Worm (Caenorhabditis elegans) whole organism, L4 larva: ENCODE data around the gene F35H8.12.

Source experiments
- D1046.2 ChIP-seq: fragments of 200-800 bp; sonication (Bioruptor generic); IDR thresholded peaks from 2 replicates; pipeline ENCODE4 v1.3.6; 2022; ENCODE audit warnings: missing genetic modification characterization, missing compliant biosample characterization
- F26F4.8 ChIP-seq: fragments of 200-800 bp; sonication (Bioruptor generic); conservative IDR thresholded peaks from 2 replicates; pipeline ENCODE4 v1.3.6; 2022; ENCODE audit warnings: missing genetic modification characterization, missing compliant biosample characterization
- F37D6.2 ChIP-seq: sonication (generic microtip); optimal IDR thresholded peaks from 2 replicates; lab custom pipeline; 2016; ENCODE audit warnings: mild to moderate bottlenecking, missing genetic modification characterization, missing compliant biosample characterization
- F44E2.7 ChIP-seq: fragments of 200-800 bp; sonication (Bioruptor generic); IDR thresholded peaks from 2 replicates; pipeline ENCODE4 v2.1.2; 2022; ENCODE audit warnings: missing genetic modification characterization, missing compliant biosample characterization
- T20F7.1 ChIP-seq: fragments of 200-800 bp; sonication (Bioruptor generic); optimal IDR thresholded peaks from 2 replicates; lab custom pipeline; 2018; ENCODE audit warnings: mild to moderate bottlenecking, missing genetic modification characterization, missing compliant biosample characterization
- T26A8.4 ChIP-seq: fragments of 200-800 bp; sonication (Bioruptor generic); IDR thresholded peaks from 2 replicates; pipeline ENCODE4 v1.3.6; 2022; ENCODE audit warnings: missing genetic modification characterization, missing compliant biosample characterization
- Y48G9A.11 ChIP-seq: fragments of 200-800 bp; sonication (Bioruptor generic); IDR thresholded peaks from 2 replicates; pipeline ENCODE4 v1.3.6; 2022; ENCODE audit warnings: missing genetic modification reagents, missing genetic modification characterization, missing compliant biosample characterization
- aha-1 ChIP-seq: fragments of 150-350 bp; peaks from one replicate; lab custom pipeline; 2014; ENCODE audit warnings: missing biosample characterization, missing genetic modification characterization
- ama-1 ChIP-seq: fragments of 150-350 bp; optimal IDR thresholded peaks from 2 replicates; lab custom pipeline; 2014; ENCODE audit warnings: inconsistent platforms, mixed read lengths
- arid-1 ChIP-seq: fragments of 200-800 bp; sonication (Bioruptor generic); conservative IDR thresholded peaks from 2 replicates; pipeline ENCODE4 v1.3.6; 2022; ENCODE audit warnings: missing genetic modification reagents, missing genetic modification characterization, missing compliant biosample characterization
- ceh-44 ChIP-seq: fragments of 200-800 bp; sonication (Bioruptor generic); IDR thresholded peaks from 2 replicates; pipeline ENCODE4 v1.3.6; 2022; ENCODE audit warnings: missing genetic modification reagents, missing genetic modification characterization, missing compliant biosample characterization
- ceh-82 ChIP-seq: sonication (generic microtip); optimal IDR thresholded peaks from 2 replicates; lab custom pipeline; 2017; ENCODE audit warnings: missing biosample characterization, missing genetic modification characterization
- ctbp-1 ChIP-seq: fragments of 200-800 bp; sonication (Bioruptor generic); IDR thresholded peaks from 2 replicates; pipeline ENCODE4 v1.3.6; 2022; ENCODE audit warnings: missing genetic modification reagents, missing genetic modification characterization, missing compliant biosample characterization
- daf-16 ChIP-seq, 3 experiments: sonication (generic microtip); optimal IDR thresholded peaks; 2 replicates each; lab custom pipeline; 2016 to 2017; ENCODE audit warnings: missing genetic modification characterization in 3 of 3, missing genetic modification reagents in 3 of 3, mild to moderate bottlenecking in 2 of 3, missing compliant biosample characterization in 2 of 3, missing biosample characterization in 1 of 3, moderate library complexity in 1 of 3
- daf-19 ChIP-seq: fragments of 200-800 bp; sonication (Bioruptor generic); conservative IDR thresholded peaks from 2 replicates; pipeline ENCODE4 v1.3.6; 2022; ENCODE audit warnings: missing genetic modification characterization, missing compliant biosample characterization
- dmd-9 ChIP-seq: fragments of 200-800 bp; sonication (Bioruptor generic); IDR thresholded peaks from 2 replicates; pipeline ENCODE4 v1.3.6; 2022; ENCODE audit warnings: missing genetic modification reagents, missing genetic modification characterization, missing compliant biosample characterization
- dpl-1 ChIP-seq: fragments of 150-350 bp; optimal IDR thresholded peaks from 2 replicates; lab custom pipeline; 2014; ENCODE audit warnings: missing biosample characterization, missing genetic modification reagents, missing genetic modification characterization
- dve-1 ChIP-seq: sonication (generic microtip); optimal IDR thresholded peaks from 2 replicates; lab custom pipeline; 2017; ENCODE audit warnings: antibody characterized with exemption, mild to moderate bottlenecking, missing genetic modification characterization, missing compliant biosample characterization; ENCODE audit not compliant: insufficient read depth
- egl-27 ChIP-seq: sonication (generic microtip); optimal IDR thresholded peaks from 3 replicates; lab custom pipeline; 2017; ENCODE audit warnings: missing biosample characterization, missing genetic modification reagents, missing genetic modification characterization
- fkh-10 ChIP-seq: fragments of 150-350 bp; optimal IDR thresholded peaks from 2 replicates; lab custom pipeline; 2014; ENCODE audit warnings: missing biosample characterization, missing genetic modification reagents, missing genetic modification characterization
- fos-1 ChIP-seq: fragments of 150-350 bp; optimal IDR thresholded peaks from 2 replicates; lab custom pipeline; 2014; ENCODE audit warnings: missing biosample characterization, missing genetic modification characterization
- gei-8 ChIP-seq: fragments of 200-800 bp; sonication (Bioruptor generic); optimal IDR thresholded peaks from 2 replicates; lab custom pipeline; 2018; ENCODE audit warnings: mild to moderate bottlenecking, missing genetic modification characterization, missing compliant biosample characterization
- hif-1 ChIP-seq, 2 experiments: sonication (generic microtip); optimal IDR thresholded peaks; 2 replicates each; lab custom pipeline; 2016 to 2017; ENCODE audit warnings: missing compliant biosample characterization in 2 of 2, missing genetic modification characterization in 2 of 2, missing genetic modification reagents in 2 of 2, missing genotype in 2 of 2, mild to moderate bottlenecking in 1 of 2
- hlh-11 ChIP-seq: fragments of 200-800 bp; sonication (Bioruptor generic); optimal IDR thresholded peaks from 2 replicates; lab custom pipeline; 2018; ENCODE audit warnings: mild to moderate bottlenecking, missing genetic modification characterization, missing compliant biosample characterization
- hmg-1.1 ChIP-seq: fragments of 200-800 bp; sonication (Bioruptor generic); IDR thresholded peaks from 2 replicates; pipeline ENCODE4 v1.3.6; 2022; ENCODE audit warnings: missing genetic modification reagents, missing genetic modification characterization, missing compliant biosample characterization
- lin-15B ChIP-seq: fragments of 150-350 bp; sonication (generic microtip); optimal IDR thresholded peaks from 3 replicates; lab custom pipeline; 2014; ENCODE audit warnings: missing biosample characterization, missing genetic modification characterization
- lsy-2 ChIP-seq, 2 experiments: fragments of 150-350 bp in 1 of 2; sonication (generic microtip) in 1 of 2; optimal IDR thresholded peaks; 2 replicates each; lab custom pipeline; 2014 to 2017; ENCODE audit warnings: missing biosample characterization in 2 of 2, missing genetic modification characterization in 2 of 2
- madf-5 ChIP-seq, 2 experiments: fragments of 200-800 bp; sonication (Bioruptor generic); IDR thresholded peaks; 2 replicates each; pipeline ENCODE4 v1.3.6; 2022; ENCODE audit warnings: missing compliant biosample characterization in 2 of 2, missing genetic modification characterization in 2 of 2
- madf-9 ChIP-seq: fragments of 200-800 bp; sonication (Bioruptor generic); conservative IDR thresholded peaks from 2 replicates; pipeline ENCODE4 v1.3.6; 2022; ENCODE audit warnings: missing genetic modification reagents, missing genetic modification characterization, missing compliant biosample characterization
- mdl-1 ChIP-seq, 2 experiments: fragments of 150-350 bp in 1 of 2; sonication (generic microtip) in 1 of 2; optimal IDR thresholded peaks; 2 replicates each; lab custom pipeline; 2014 to 2017; ENCODE audit warnings: missing biosample characterization in 2 of 2, missing genetic modification characterization in 2 of 2
- nhr-102 ChIP-seq: sonication (generic microtip); optimal IDR thresholded peaks from 2 replicates; lab custom pipeline; 2016; ENCODE audit warnings: mild to moderate bottlenecking, missing genetic modification characterization, moderate library complexity, missing compliant biosample characterization
- nhr-237 ChIP-seq: sonication (generic microtip); optimal IDR thresholded peaks from 2 replicates; lab custom pipeline; 2017; ENCODE audit warnings: missing biosample characterization, missing genetic modification characterization
- nhr-41 ChIP-seq: fragments of 200-800 bp; sonication (Bioruptor generic); IDR thresholded peaks from 2 replicates; pipeline ENCODE4 v1.3.6; 2022; ENCODE audit warnings: missing genetic modification reagents, missing genetic modification characterization, missing compliant biosample characterization
- nhr-42 ChIP-seq: fragments of 200-800 bp; sonication (Bioruptor generic); IDR thresholded peaks from 2 replicates; pipeline ENCODE4 v1.3.6; 2022; ENCODE audit warnings: missing genetic modification characterization, missing compliant biosample characterization
- nhr-76 ChIP-seq: fragments of 150-350 bp; optimal IDR thresholded peaks from 2 replicates; lab custom pipeline; 2014; ENCODE audit warnings: missing biosample characterization, missing genetic modification characterization
- nhr-77 ChIP-seq: fragments of 150-350 bp; optimal IDR thresholded peaks from 2 replicates; lab custom pipeline; 2014; ENCODE audit warnings: missing biosample characterization, missing genetic modification characterization
- php-3 ChIP-seq: fragments of 200-800 bp; sonication (Bioruptor generic); IDR thresholded peaks from 2 replicates; pipeline ENCODE4 v1.3.6; 2022; ENCODE audit warnings: missing genetic modification reagents, missing genetic modification characterization, missing compliant biosample characterization
- saeg-2 ChIP-seq: fragments of 200-800 bp; sonication (Bioruptor generic); IDR thresholded peaks from 2 replicates; pipeline ENCODE4 v1.3.6; 2022; ENCODE audit warnings: missing genetic modification reagents, missing genetic modification characterization, missing compliant biosample characterization
- sdz-12 ChIP-seq: fragments of 200-800 bp; sonication (Bioruptor generic); optimal IDR thresholded peaks from 2 replicates; lab custom pipeline; 2018; ENCODE audit warnings: mild to moderate bottlenecking, missing genetic modification characterization, missing compliant biosample characterization
- set-16 ChIP-seq: fragments of 200-800 bp; sonication (Bioruptor generic); IDR thresholded peaks from 2 replicates; pipeline ENCODE4 v1.3.6; 2022; ENCODE audit warnings: missing genetic modification reagents, missing genetic modification characterization, missing compliant biosample characterization
- skn-1 ChIP-seq: fragments of 150-350 bp; optimal IDR thresholded peaks from 2 replicates; lab custom pipeline; 2014; ENCODE audit warnings: missing biosample characterization, missing genetic modification characterization
- spr-1 ChIP-seq: sonication (generic microtip); optimal IDR thresholded peaks from 2 replicates; lab custom pipeline; 2016; ENCODE audit warnings: mild to moderate bottlenecking, missing genetic modification characterization, missing compliant biosample characterization
- tra-1 ChIP-seq: fragments of 200-800 bp; sonication (Bioruptor generic); IDR thresholded peaks from 2 replicates; pipeline ENCODE4 v1.3.6; 2022; ENCODE audit warnings: missing genetic modification reagents, missing genetic modification characterization, missing compliant biosample characterization
- vab-7 ChIP-seq: fragments of 200-800 bp; sonication (Bioruptor generic); IDR thresholded peaks from 2 replicates; pipeline ENCODE4 v1.3.6; 2022; ENCODE audit warnings: missing genetic modification reagents, missing genetic modification characterization, missing compliant biosample characterization
- zag-1 ChIP-seq: fragments of 150-350 bp; optimal IDR thresholded peaks from 2 replicates; lab custom pipeline; 2014; ENCODE audit warnings: missing biosample characterization, missing genetic modification characterization
- zfp-3 ChIP-seq: fragments of 200-800 bp; sonication (Bioruptor generic); conservative IDR thresholded peaks from 2 replicates; pipeline ENCODE4 v1.3.6; 2022; ENCODE audit warnings: missing genetic modification reagents, missing genetic modification characterization, missing compliant biosample characterization
- ztf-7 ChIP-seq: fragments of 150-350 bp; optimal IDR thresholded peaks from 2 replicates; lab custom pipeline; 2014; ENCODE audit warnings: missing biosample characterization, missing genetic modification characterization

The F35H8.12 gene

DNA sequence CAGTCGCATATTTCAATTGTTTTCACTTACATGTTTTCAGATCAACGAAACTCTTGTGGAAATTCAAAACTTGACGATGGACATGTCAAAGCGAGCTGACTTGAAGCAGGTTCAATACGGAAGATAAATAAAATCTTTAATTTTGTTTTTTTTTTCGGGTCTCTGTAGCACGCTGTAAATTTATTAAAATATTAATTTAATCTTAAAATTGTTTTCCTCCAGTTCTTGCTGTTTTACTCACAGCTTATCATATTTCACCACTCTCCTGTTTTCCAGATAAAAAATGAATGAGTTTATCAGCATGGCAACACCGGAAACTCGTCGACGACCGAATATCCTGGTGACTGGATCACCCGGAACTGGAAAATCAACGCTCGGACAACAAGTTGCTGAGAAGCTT, 44.8 kb downstream of the F35H8.12 start, which contains the start of gene E02H1.6:
E02H1.6 (plus strand) TSS at position 301 of the 400 bp plus-strand sequence.
- TF ChIP-seq skn-1 (no peak), ztf-7 (tag; lab: Kevin White, UChicago) (no peak), php-3 (GFP tag; lab: Robert Waterston, UW) (no peak), nhr-41 (GFP tag; lab: Robert Waterston, UW) (no peak), Y48G9A.11 (GFP tag; lab: Robert Waterston, UW) (no peak), madf-9 (GFP tag; lab: Robert Waterston, UW) (no peak), ceh-44 (GFP tag; lab: Robert Waterston, UW) (no peak), set-16 (GFP tag; lab: Robert Waterston, UW) (no peak), dpl-1 (GFP tag; lab: Kevin White, UChicago) (no peak), mdl-1 (tag; optimal IDR thresholded peaks at IDR 0.05; lab: Kevin White, UChicago) (no peak), zag-1 (no peak)

DNA sequence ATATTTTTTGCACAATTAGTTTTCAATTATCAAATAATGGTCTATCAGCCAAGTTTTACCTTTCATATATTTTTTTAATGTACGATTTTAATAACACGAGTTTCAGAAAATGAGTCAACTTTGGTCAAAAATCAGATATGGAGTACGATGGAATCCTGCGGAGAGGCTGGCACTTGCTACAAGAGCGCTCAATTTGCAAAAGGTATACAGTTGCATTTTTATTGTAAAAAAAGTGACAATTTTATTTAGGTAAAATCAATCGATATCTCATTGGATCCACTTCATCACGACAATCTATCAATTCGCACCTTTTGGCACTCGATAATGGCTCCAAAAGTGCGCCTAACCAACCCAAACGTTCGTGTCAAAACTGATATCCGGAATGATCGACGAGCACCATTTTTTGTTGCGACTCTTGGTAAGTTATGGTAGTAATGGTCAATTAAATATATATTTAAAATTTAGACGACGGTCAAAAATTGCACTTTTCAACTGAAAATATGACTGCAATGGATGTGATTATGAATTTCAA, 45.9 kb downstream of the F35H8.12 start, which contains the start of gene mrpl-53:
mrpl-53 (plus strand) TSS at position 107 of the 532 bp plus-strand sequence.
- no peak for TF ChIP-seq dmd-9 (GFP tag; lab: Robert Waterston, UW)
- no peak for TF ChIP-seq egl-27
- TF ChIP-seq madf-9 (GFP tag; lab: Robert Waterston, UW): no peak
- TF ChIP-seq aha-1 (tag; lab: Kevin White, UChicago): peak; percentile 92
- no peak for TF ChIP-seq fkh-10
- TF ChIP-seq nhr-237: no peak
- no peak for TF ChIP-seq lsy-2 (tag; optimal IDR thresholded peaks at IDR 0.05; lab: Kevin White, UChicago)
- no peak for TF ChIP-seq F26F4.8 (GFP tag; lab: Robert Waterston, UW)
- TF ChIP-seq hif-1 (tag; optimal IDR thresholded peaks at IDR 0.05; lab: Kevin White, UChicago): peak in 1 of 2 experiments; percentile 8
- TF ChIP-seq tra-1 (GFP tag; lab: Robert Waterston, UW): no peak
- no peak for TF ChIP-seq hmg-1.1
- no peak for TF ChIP-seq nhr-42 (GFP tag; lab: Robert Waterston, UW)
- peak; percentile 1 for TF ChIP-seq dve-1 (tag; lab: Kevin White, UChicago)
- no peak for TF ChIP-seq nhr-41 (GFP tag; lab: Robert Waterston, UW)
- no peak for TF ChIP-seq php-3 (GFP tag; lab: Robert Waterston, UW)
- TF ChIP-seq vab-7 (GFP tag; lab: Robert Waterston, UW): no peak
- TF ChIP-seq ama-1: peak; percentile 6
- TF ChIP-seq daf-16 (GFP tag; optimal IDR thresholded peaks at IDR 0.05; lab: Kevin White, UChicago): peak in 1 of 2 experiments; percentile 8
- TF ChIP-seq daf-16 (tag; optimal IDR thresholded peaks at IDR 0.05; lab: Kevin White, UChicago): no peak
- no peak for TF ChIP-seq ctbp-1 (GFP tag; lab: Robert Waterston, UW)
- no peak for TF ChIP-seq T26A8.4 (GFP tag; lab: Robert Waterston, UW)
- TF ChIP-seq nhr-77: no peak
- no peak for TF ChIP-seq T20F7.1
- no peak for TF ChIP-seq D1046.2 (GFP tag; lab: Robert Waterston, UW)
- no peak for TF ChIP-seq lin-15B (tag; lab: Kevin White, UChicago)
- 0 out of 2 replicates have a peak, but pooled peaks have one; percentile 65 for TF ChIP-seq zfp-3 (GFP tag; lab: Robert Waterston, UW)
- 0 out of 2 replicates have a peak, but pooled peaks have one; percentile 7 for TF ChIP-seq arid-1

DNA sequence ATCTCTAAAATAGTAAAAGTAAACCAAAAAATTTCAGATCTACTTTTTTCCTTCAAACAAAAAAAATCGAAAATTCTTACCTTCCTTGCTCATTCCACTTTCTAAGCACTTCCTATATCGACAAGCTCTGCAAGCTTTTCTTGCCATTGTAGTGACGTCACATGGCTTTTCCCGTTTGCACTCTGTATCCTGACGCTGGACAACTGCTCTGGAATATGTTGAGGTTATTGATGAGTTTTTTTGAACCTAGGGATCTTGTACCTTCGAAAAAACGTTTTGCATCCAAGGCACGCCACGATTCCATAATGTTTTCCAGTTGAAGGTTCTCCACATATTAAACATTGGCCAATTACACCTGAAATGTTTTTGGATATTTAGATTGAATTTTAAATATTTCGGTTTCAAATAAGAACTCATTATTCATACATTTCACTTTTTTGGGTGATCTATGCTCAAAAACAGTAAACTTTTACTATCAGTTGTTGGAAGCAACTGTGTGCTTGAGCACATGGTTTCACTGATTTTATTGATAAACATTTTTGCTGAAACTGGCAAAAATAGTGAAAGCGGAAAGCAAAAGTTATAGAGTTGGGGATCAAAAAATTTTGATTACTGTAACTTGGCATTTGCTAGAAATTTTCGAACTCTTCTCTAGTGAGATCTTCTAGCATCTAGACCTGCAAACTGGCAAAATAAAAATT, 48.5 kb downstream of the F35H8.12 start:
- no peak for TF ChIP-seq nhr-102 (tag; lab: Kevin White, UChicago)
- no peak for TF ChIP-seq sdz-12 (GFP tag; lab: Kevin White, UChicago)
- no peak for TF ChIP-seq fos-1 (tag; lab: Kevin White, UChicago)
- TF ChIP-seq gei-8 (GFP tag; lab: Kevin White, UChicago): no peak
- TF ChIP-seq spr-1 (tag; lab: Kevin White, UChicago): no peak
- no peak for TF ChIP-seq F44E2.7
- TF ChIP-seq madf-5 (GFP tag; IDR thresholded peaks at IDR 0.05; lab: Robert Waterston, UW): no peak
- no peak for TF ChIP-seq daf-19 (GFP tag; lab: Robert Waterston, UW)
- TF ChIP-seq hlh-11 (tag; lab: Kevin White, UChicago): no peak
- no peak for TF ChIP-seq daf-16 (GFP tag; optimal IDR thresholded peaks at IDR 0.05; lab: Kevin White, UChicago)
- peak; percentile 70 for TF ChIP-seq daf-16 (tag; optimal IDR thresholded peaks at IDR 0.05; lab: Kevin White, UChicago)
- TF ChIP-seq nhr-76 (tag; lab: Kevin White, UChicago): no peak
- TF ChIP-seq ceh-82 (tag; lab: Kevin White, UChicago): no peak
- no peak for TF ChIP-seq nhr-42 (GFP tag; lab: Robert Waterston, UW)
- TF ChIP-seq saeg-2: 0 out of 2 replicates have a peak, but pooled peaks have one; percentile 19
- TF ChIP-seq F37D6.2: no peak
